Fruit fly (Drosophila melanogaster): ENCODE results near the gene dbf.

DNA sequence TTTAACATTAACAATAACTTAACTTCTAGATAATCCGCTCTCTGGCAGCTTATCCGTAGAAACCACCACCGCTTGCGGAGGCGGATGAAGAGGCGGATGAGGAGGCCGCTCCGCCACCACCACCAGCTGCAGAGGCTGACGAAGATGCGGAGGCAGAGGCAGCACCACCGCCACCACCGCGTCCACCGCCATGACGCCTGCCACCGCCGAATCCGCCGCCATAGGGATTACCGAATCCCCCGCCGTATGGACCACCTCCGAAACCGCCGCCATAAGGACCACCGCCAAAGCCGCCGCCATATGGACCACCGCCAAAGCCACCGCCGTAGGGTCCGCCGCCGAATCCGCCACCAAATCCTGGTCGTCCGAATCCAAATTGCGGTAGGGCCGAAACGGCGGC is 37.4 kb downstream of the dbf start:
- no peak for TF ChIP-seq gl (tag; optimal IDR thresholded peaks at IDR 0.05)
- TF ChIP-seq EcR (GFP tag; optimal IDR thresholded peaks at IDR 0.05): no peak
- no peak for TF ChIP-seq Ets98B (GFP tag; IDR thresholded peaks at IDR 0.05)
- TF ChIP-seq CG14655 (GFP tag; optimal IDR thresholded peaks at IDR 0.05): no peak
- TF ChIP-seq D1 (tag; optimal IDR thresholded peaks at IDR 0.05): no peak
- TF ChIP-seq Pif1B (GFP tag; optimal IDR thresholded peaks at IDR 0.05): no peak
- TF ChIP-seq CG10348 (GFP tag; IDR thresholded peaks at IDR 0.05): no peak

Measured in whole organism, pupa.